Worm (Caenorhabditis elegans) whole organism, L1 larva: ENCODE data around the gene enu-3.1.

Experiments
- C16A3.4 ChIP-seq: fragments of 150-350 bp; optimal IDR thresholded peaks from 2 replicates; lab custom pipeline; 2014; ENCODE audit warnings: missing biosample characterization, missing genetic modification characterization
- F16B12.6 ChIP-seq: fragments of 150-350 bp; optimal IDR thresholded peaks from 2 replicates; lab custom pipeline; 2014; ENCODE audit warnings: missing biosample characterization, missing genetic modification characterization
- Y116A8C.19 ChIP-seq: sonication (generic microtip); optimal IDR thresholded peaks from 2 replicates; lab custom pipeline; 2016; ENCODE audit warnings: missing compliant biosample characterization, missing genetic modification characterization, borderline replicate concordance
- aha-1 ChIP-seq: fragments of 150-350 bp; optimal IDR thresholded peaks from 2 replicates; lab custom pipeline; 2014; ENCODE audit warnings: missing biosample characterization, missing genetic modification characterization
- alr-1 ChIP-seq: fragments of 200-800 bp; sonication (Bioruptor generic); optimal IDR thresholded peaks from 2 replicates; lab custom pipeline; 2018; ENCODE audit warnings: borderline replicate concordance, mild to moderate bottlenecking, missing genetic modification characterization, missing compliant biosample characterization
- aly-2 ChIP-seq: fragments of 150-350 bp; optimal IDR thresholded peaks from 2 replicates; lab custom pipeline; 2014; ENCODE audit warnings: missing biosample characterization, missing genetic modification characterization
- ama-1 ChIP-seq: fragments of 150-350 bp; optimal IDR thresholded peaks from 2 replicates; lab custom pipeline; 2014
- blmp-1 ChIP-seq: fragments of 150-350 bp; optimal IDR thresholded peaks from 2 replicates; lab custom pipeline; 2014; ENCODE audit warnings: missing biosample characterization, missing genetic modification characterization
- ceh-82 ChIP-seq, 3 experiments: fragments of 150-350 bp in 1 of 3; sonication (generic microtip) in 2 of 3; optimal IDR thresholded peaks; 2 replicates each; lab custom pipeline; 2014 to 2017; ENCODE audit warnings: missing biosample characterization in 3 of 3, missing genetic modification characterization in 3 of 3
- ceh-88 ChIP-seq: fragments of 200-800 bp; sonication (Bioruptor generic); IDR thresholded peaks from 2 replicates; pipeline ENCODE4 v1.3.6; 2022; ENCODE audit warnings: missing genetic modification characterization, missing compliant biosample characterization
- ceh-90 ChIP-seq: sonication (generic microtip); optimal IDR thresholded peaks from 2 replicates; lab custom pipeline; 2016; ENCODE audit warnings: missing genetic modification characterization, missing compliant biosample characterization
- dpl-1 ChIP-seq, 3 experiments: fragments of 150-350 bp in 2 of 3; sonication (generic microtip) in 1 of 3; optimal IDR thresholded peaks; 2 replicates each; lab custom pipeline; 2014 to 2017; ENCODE audit warnings: missing biosample characterization in 3 of 3, missing genetic modification characterization in 3 of 3, missing genetic modification reagents in 3 of 3
- dsc-1 ChIP-seq: sonication (generic microtip); optimal IDR thresholded peaks from 2 replicates; lab custom pipeline; 2016; ENCODE audit warnings: mild to moderate bottlenecking, missing genetic modification characterization, missing compliant biosample characterization
- efl-1 ChIP-seq, 4 experiments: fragments of 150-350 bp; optimal IDR thresholded peaks in 3 of 4; peaks in 1 of 4; 1 replicate in 1 of 4; 2 replicates in 3 of 4; lab custom pipeline; 2014; ENCODE audit warnings: missing biosample characterization in 2 of 4, missing genetic modification characterization in 2 of 4, missing genetic modification reagents in 2 of 4
- efl-3 ChIP-seq: fragments of 200-800 bp; sonication (Bioruptor generic); optimal IDR thresholded peaks from 2 replicates; lab custom pipeline; 2018; ENCODE audit warnings: mild to moderate bottlenecking, missing genetic modification characterization, missing compliant biosample characterization
- egl-13 ChIP-seq: sonication (generic microtip); optimal IDR thresholded peaks from 2 replicates; lab custom pipeline; 2016; ENCODE audit warnings: missing genotype, missing genetic modification reagents, missing genetic modification characterization, missing compliant biosample characterization
- egl-27 ChIP-seq, 2 experiments: fragments of 150-350 bp in 1 of 2; sonication (generic microtip); optimal IDR thresholded peaks; 3 replicates each; lab custom pipeline; 2017 to 2018; ENCODE audit warnings: missing biosample characterization in 2 of 2, missing genetic modification characterization in 2 of 2, missing genetic modification reagents in 2 of 2
- fkh-4 ChIP-seq: sonication (generic microtip); optimal IDR thresholded peaks from 2 replicates; lab custom pipeline; 2016; ENCODE audit warnings: missing compliant biosample characterization, missing genetic modification characterization, borderline replicate concordance
- fkh-8 ChIP-seq: sonication (generic microtip); optimal IDR thresholded peaks from 2 replicates; lab custom pipeline; 2016; ENCODE audit warnings: mild to moderate bottlenecking, missing genetic modification characterization, missing compliant biosample characterization
- fos-1 ChIP-seq: fragments of 150-350 bp; optimal IDR thresholded peaks from 2 replicates; lab custom pipeline; 2014; ENCODE audit warnings: missing biosample characterization, missing genetic modification characterization
- grh-1 ChIP-seq: fragments of 200-800 bp; sonication (Bioruptor generic); IDR thresholded peaks from 2 replicates; pipeline ENCODE4 v1.3.6; 2022; ENCODE audit warnings: missing genetic modification reagents, missing genetic modification characterization, missing compliant biosample characterization
- hlh-17 ChIP-seq: fragments of 200-800 bp; sonication (Bioruptor generic); optimal IDR thresholded peaks from 2 replicates; lab custom pipeline; 2018; ENCODE audit warnings: missing genetic modification characterization, mild to moderate bottlenecking, missing compliant biosample characterization, moderate library complexity, borderline replicate concordance
- hlh-4 ChIP-seq: sonication (generic microtip); optimal IDR thresholded peaks from 2 replicates; lab custom pipeline; 2016; ENCODE audit warnings: mild to moderate bottlenecking, missing genetic modification characterization, missing compliant biosample characterization
- irx-1 ChIP-seq: sonication (generic microtip); optimal IDR thresholded peaks from 2 replicates; lab custom pipeline; 2016; ENCODE audit warnings: missing genetic modification characterization, missing compliant biosample characterization
- isw-1 ChIP-seq: fragments of 200-800 bp; sonication (Bioruptor generic); IDR thresholded peaks from 2 replicates; pipeline ENCODE4 v1.3.6; 2022; ENCODE audit warnings: missing genetic modification characterization, missing compliant biosample characterization
- jun-1 ChIP-seq: fragments of 150-350 bp; optimal IDR thresholded peaks from 2 replicates; lab custom pipeline; 2014; ENCODE audit warnings: missing biosample characterization, missing genetic modification reagents, missing genetic modification characterization
- lin-13 ChIP-seq: fragments of 150-350 bp; optimal IDR thresholded peaks from 2 replicates; lab custom pipeline; 2014; ENCODE audit warnings: missing biosample characterization, missing genetic modification reagents, missing genetic modification characterization
- lin-35 ChIP-seq, 2 experiments: fragments of 150-350 bp; optimal IDR thresholded peaks; 2 replicates each; lab custom pipeline; 2014; ENCODE audit warnings: missing biosample characterization in 2 of 2, missing genetic modification characterization in 2 of 2, missing genetic modification reagents in 2 of 2
- lin-39 ChIP-seq: fragments of 150-350 bp; optimal IDR thresholded peaks from 2 replicates; lab custom pipeline; 2014; ENCODE audit warnings: missing biosample characterization, missing genetic modification reagents, missing genetic modification characterization
- lsy-2 ChIP-seq, 2 experiments: fragments of 150-350 bp; optimal IDR thresholded peaks; 2 replicates each; lab custom pipeline; 2014; ENCODE audit warnings: missing biosample characterization in 2 of 2, missing genetic modification characterization in 2 of 2
- mdl-1 ChIP-seq, 2 experiments: fragments of 150-350 bp; optimal IDR thresholded peaks; 2 replicates each; lab custom pipeline; 2014 to 2017; ENCODE audit warnings: missing biosample characterization in 2 of 2, missing genetic modification characterization in 2 of 2, inconsistent platforms in 1 of 2
- nhr-12 ChIP-seq: sonication (generic microtip); optimal IDR thresholded peaks from 2 replicates; lab custom pipeline; 2017; ENCODE audit warnings: missing biosample characterization, missing genetic modification characterization
- nhr-19 ChIP-seq: fragments of 200-800 bp; sonication (Bioruptor generic); conservative IDR thresholded peaks from 2 replicates; pipeline ENCODE4 v1.3.6; 2022; ENCODE audit warnings: missing genetic modification characterization, missing compliant biosample characterization
- nhr-47 ChIP-seq: sonication (generic microtip); optimal IDR thresholded peaks from 2 replicates; lab custom pipeline; 2016; ENCODE audit warnings: mild to moderate bottlenecking, missing genetic modification characterization, moderate library complexity, missing compliant biosample characterization
- nhr-76 ChIP-seq: sonication (generic microtip); optimal IDR thresholded peaks from 2 replicates; lab custom pipeline; 2017; ENCODE audit warnings: missing biosample characterization, missing genetic modification characterization
- nhr-85 ChIP-seq: sonication (generic microtip); peaks from one replicate; lab custom pipeline; 2016; ENCODE audit warnings: missing genetic modification characterization, inconsistent platforms, missing compliant biosample characterization
- pax-3 ChIP-seq: fragments of 200-800 bp; sonication (Bioruptor generic); optimal IDR thresholded peaks from 2 replicates; lab custom pipeline; 2018; ENCODE audit warnings: mild to moderate bottlenecking, missing genetic modification characterization, moderate library complexity, missing compliant biosample characterization
- pqm-1 ChIP-seq: sonication (generic microtip); optimal IDR thresholded peaks from 3 replicates; lab custom pipeline; 2017; ENCODE audit warnings: missing biosample characterization, missing genetic modification characterization
- rnt-1 ChIP-seq: sonication (generic microtip); optimal IDR thresholded peaks from 2 replicates; lab custom pipeline; 2016; ENCODE audit warnings: mild to moderate bottlenecking, missing genetic modification characterization, moderate library complexity, missing compliant biosample characterization
- skn-1 ChIP-seq: fragments of 150-350 bp; optimal IDR thresholded peaks from 2 replicates; lab custom pipeline; 2014; ENCODE audit warnings: missing biosample characterization, missing genetic modification characterization
- snpc-4 ChIP-seq: fragments of 150-350 bp; optimal IDR thresholded peaks from 2 replicates; lab custom pipeline; 2014; ENCODE audit warnings: missing biosample characterization, missing genetic modification characterization
- snu-23 ChIP-seq: sonication (generic microtip); optimal IDR thresholded peaks from 2 replicates; lab custom pipeline; 2016; ENCODE audit warnings: missing genetic modification characterization, missing compliant biosample characterization
- sox-4 ChIP-seq: sonication (generic microtip); optimal IDR thresholded peaks from 2 replicates; lab custom pipeline; 2016; ENCODE audit warnings: missing genetic modification characterization, missing compliant biosample characterization
- swsn-7 ChIP-seq: sonication (generic microtip); optimal IDR thresholded peaks from 2 replicates; lab custom pipeline; 2016; ENCODE audit warnings: missing genetic modification characterization, missing compliant biosample characterization
- tbx-2 ChIP-seq: sonication (generic microtip); optimal IDR thresholded peaks from 2 replicates; lab custom pipeline; 2016; ENCODE audit warnings: missing genetic modification characterization, missing compliant biosample characterization
- tlp-1 ChIP-seq: fragments of 150-350 bp; optimal IDR thresholded peaks from 2 replicates; lab custom pipeline; 2014; ENCODE audit warnings: missing biosample characterization, missing genetic modification characterization
- vab-15 ChIP-seq: sonication (generic microtip); optimal IDR thresholded peaks from 2 replicates; lab custom pipeline; 2017; ENCODE audit warnings: missing genotype, mild to moderate bottlenecking, missing genetic modification characterization, missing compliant biosample characterization
- xbp-1 ChIP-seq: sonication (generic microtip); optimal IDR thresholded peaks from 2 replicates; lab custom pipeline; 2016; ENCODE audit warnings: missing genetic modification characterization, missing compliant biosample characterization
- zag-1 ChIP-seq: fragments of 150-350 bp; optimal IDR thresholded peaks from 2 replicates; lab custom pipeline; 2014; ENCODE audit warnings: missing biosample characterization, missing genetic modification characterization

The enu-3.1 gene

ce11 chrIII:10423906-10424305 lies 12.2 kb upstream of the enu-3.1 start, which contains the start of gene M03C11.6:
Gene M03C11.6, minus strand, starts transcription at chrIII:10424006.
- TF ChIP-seq nhr-47 (tag; lab: Kevin White, UChicago) (no peak), blmp-1 (tag; lab: Kevin White, UChicago) (no peak), Y116A8C.19 (tag; lab: Kevin White, UChicago) (no peak), zag-1 (no peak), lsy-2 (tag; optimal IDR thresholded peaks at IDR 0.05; lab: Kevin White, UChicago) (no peak), tlp-1 (tag; lab: Kevin White, UChicago) (no peak), egl-13 (tag; lab: Kevin White, UChicago) (no peak), fkh-4 (tag; lab: Kevin White, UChicago) (no peak), hlh-17 (no peak), C16A3.4 (tag; lab: Kevin White, UChicago) (no peak), egl-27 (tag; optimal IDR thresholded peaks at IDR 0.05; lab: Kevin White, UChicago) (no peak)

- no peak for TF ChIP-seq efl-1 (optimal IDR thresholded peaks at IDR 0.05; lab: Kevin White, UChicago)
- no peak for TF ChIP-seq efl-1 (GFP tag; optimal IDR thresholded peaks at IDR 0.05 in 1 of 2; lab: Kevin White, UChicago)
- TF ChIP-seq F16B12.6 (tag; lab: Kevin White, UChicago), result no peak
- TF ChIP-seq jun-1 (tag; lab: Kevin White, UChicago), result no peak
- no peak for TF ChIP-seq aly-2 (tag; lab: Kevin White, UChicago)
- no peak for TF ChIP-seq nhr-85
- no peak for TF ChIP-seq ceh-88
- no peak for TF ChIP-seq tbx-2 (tag; lab: Kevin White, UChicago)
- TF ChIP-seq grh-1 (GFP tag; lab: Robert Waterston, UW), result no peak
- TF ChIP-seq hlh-4 (tag; lab: Kevin White, UChicago), result no peak
- no peak for TF ChIP-seq skn-1
- TF ChIP-seq fos-1, result no peak
- TF ChIP-seq nhr-76, result no peak
- no peak for TF ChIP-seq rnt-1 (tag; lab: Kevin White, UChicago)
- TF ChIP-seq hlh-17, result no peak
- TF ChIP-seq aha-1 (tag; lab: Kevin White, UChicago), result no peak
- no peak for TF ChIP-seq pqm-1 (tag; lab: Kevin White, UChicago)
- TF ChIP-seq nhr-47 (tag; lab: Kevin White, UChicago), result no peak
- no peak for TF ChIP-seq ama-1 (lab: Kevin White, UChicago)
- TF ChIP-seq nhr-12 (tag; lab: Kevin White, UChicago), result no peak
- TF ChIP-seq lin-39, result no peak
- TF ChIP-seq, all 84 proteins: peak for 0
Measured at ce11 chrIII:10427882-10428281, 8.2 kb upstream of the enu-3.1 start, which contains the start of gene prp-3. Gene prp-3, minus strand, starts transcription at chrIII:10427982.

DNA sequence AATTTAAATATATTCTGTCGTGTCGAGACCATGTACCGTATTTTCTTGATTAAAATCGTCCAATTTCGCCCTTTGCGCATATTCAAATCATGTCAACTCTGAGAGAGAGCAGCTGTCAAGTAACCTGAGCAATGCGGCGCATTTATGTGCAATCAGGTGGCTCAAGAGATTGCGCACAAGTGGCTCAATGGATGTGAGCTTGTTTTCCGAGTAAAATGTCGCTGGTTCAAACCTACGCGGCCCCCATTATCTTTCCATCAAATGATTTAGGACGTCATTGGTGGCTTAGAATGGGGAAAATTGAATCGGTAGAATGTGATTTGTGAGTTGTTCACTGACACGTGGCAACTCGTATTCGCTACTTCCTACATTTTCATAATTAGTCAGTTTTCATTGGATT lies 4.0 kb upstream of the enu-3.1 start:
- no peak for TF ChIP-seq efl-3
- peak; percentile 70 for TF ChIP-seq nhr-47 (tag; lab: Kevin White, UChicago)
- peak; percentile 17 for TF ChIP-seq F16B12.6 (tag; lab: Kevin White, UChicago)
- TF ChIP-seq ceh-90, result no peak
- TF ChIP-seq vab-15, result no peak
- peak in 1 of 3 experiments; percentile 19 for TF ChIP-seq dpl-1 (GFP tag; optimal IDR thresholded peaks at IDR 0.05; lab: Kevin White, UChicago)
- TF ChIP-seq nhr-85, result no peak
- TF ChIP-seq nhr-19 (GFP tag; lab: Robert Waterston, UW), result peak; percentile 44
- TF ChIP-seq lsy-2 (tag; optimal IDR thresholded peaks at IDR 0.05; lab: Kevin White, UChicago), result peak; percentile 7 to 55
- no peak for TF ChIP-seq snpc-4
- no peak for TF ChIP-seq pqm-1 (tag; lab: Kevin White, UChicago)
- TF ChIP-seq isw-1 (GFP tag; lab: Robert Waterston, UW), result peak; percentile 8; the same call in 1 of the 2 replicates
- TF ChIP-seq snu-23, result peak; percentile 34
- no peak for TF ChIP-seq alr-1 (tag; lab: Kevin White, UChicago)
- no peak for TF ChIP-seq fkh-4 (tag; lab: Kevin White, UChicago)
- no peak for TF ChIP-seq lin-39
- TF ChIP-seq irx-1 (tag; lab: Kevin White, UChicago), result peak; percentile 15
- peak; percentile 2 for TF ChIP-seq lin-13 (GFP tag; lab: Kevin White, UChicago)
- peak; percentile 78 for TF ChIP-seq rnt-1 (tag; lab: Kevin White, UChicago)
- peak; percentile 45 for TF ChIP-seq dsc-1 (tag; lab: Kevin White, UChicago)
- TF ChIP-seq swsn-7 (tag; lab: Kevin White, UChicago), result peak; percentile 55
- TF ChIP-seq pax-3 (tag; lab: Kevin White, UChicago), result peak; percentile 39
- TF ChIP-seq lin-35 (GFP tag; optimal IDR thresholded peaks at IDR 0.05; lab: Kevin White, UChicago), result peak in 1 of 2 experiments; percentile 2
- peak; percentile 83 for TF ChIP-seq fkh-8 (tag; lab: Kevin White, UChicago)
- TF ChIP-seq ceh-82 (tag; optimal IDR thresholded peaks at IDR 0.05; lab: Kevin White, UChicago), result peak in 2 of 3 experiments; percentile 13 to 22
- TF ChIP-seq xbp-1 (tag; lab: Kevin White, UChicago), result no peak
- peak in 1 of 2 experiments; percentile 21 for TF ChIP-seq mdl-1 (tag; optimal IDR thresholded peaks at IDR 0.05; lab: Kevin White, UChicago)
- peak; percentile 11 for TF ChIP-seq sox-4 (tag; lab: Kevin White, UChicago)
